Worm (Caenorhabditis elegans) whole organism, L4 larva: ENCODE measurements around the gene F43C11.1.

ENCODE experiments used
- F37D6.2 ChIP-seq: sonication (generic microtip); optimal IDR thresholded peaks from 2 replicates; lab custom pipeline; 2016; ENCODE audit warnings: mild to moderate bottlenecking, missing genetic modification characterization, missing compliant biosample characterization
- F49E8.2 ChIP-seq: sonication (generic microtip); optimal IDR thresholded peaks from 2 replicates; lab custom pipeline; 2016; ENCODE audit warnings: missing compliant biosample characterization, mild to moderate bottlenecking, missing genetic modification characterization, borderline replicate concordance
- T20F7.1 ChIP-seq: fragments of 200-800 bp; sonication (Bioruptor generic); optimal IDR thresholded peaks from 2 replicates; lab custom pipeline; 2018; ENCODE audit warnings: mild to moderate bottlenecking, missing genetic modification characterization, missing compliant biosample characterization
- T26A8.4 ChIP-seq: fragments of 200-800 bp; sonication (Bioruptor generic); IDR thresholded peaks from 2 replicates; pipeline ENCODE4 v1.3.6; 2022; ENCODE audit warnings: missing genetic modification characterization, missing compliant biosample characterization
- Y48G9A.11 ChIP-seq: fragments of 200-800 bp; sonication (Bioruptor generic); IDR thresholded peaks from 2 replicates; pipeline ENCODE4 v1.3.6; 2022; ENCODE audit warnings: missing genetic modification reagents, missing genetic modification characterization, missing compliant biosample characterization
- Y5F2A.4 ChIP-seq: fragments of 200-800 bp; sonication (Bioruptor generic); optimal IDR thresholded peaks from 2 replicates; lab custom pipeline; 2018; ENCODE audit warnings: mild to moderate bottlenecking, missing genetic modification characterization, missing compliant biosample characterization
- ZK337.2 ChIP-seq: fragments of 200-800 bp; sonication (Bioruptor generic); IDR thresholded peaks from 2 replicates; pipeline ENCODE4 v1.3.6; 2022; ENCODE audit warnings: missing genetic modification reagents, missing genetic modification characterization, missing compliant biosample characterization
- aly-2 ChIP-seq: sonication (generic microtip); optimal IDR thresholded peaks from 2 replicates; lab custom pipeline; 2018; ENCODE audit warnings: missing biosample characterization, missing genetic modification characterization
- ama-1 ChIP-seq: fragments of 150-350 bp; optimal IDR thresholded peaks from 2 replicates; lab custom pipeline; 2014; ENCODE audit warnings: inconsistent platforms, mixed read lengths
- ceh-20 ChIP-seq: fragments of 200-800 bp; sonication (Bioruptor generic); IDR thresholded peaks from 2 replicates; pipeline ENCODE4 v1.3.6; 2022; ENCODE audit warnings: missing genetic modification reagents, missing genetic modification characterization, missing compliant biosample characterization
- ceh-82 ChIP-seq: sonication (generic microtip); optimal IDR thresholded peaks from 2 replicates; lab custom pipeline; 2017; ENCODE audit warnings: missing biosample characterization, missing genetic modification characterization
- daf-12 ChIP-seq: fragments of 150-350 bp; optimal IDR thresholded peaks from 2 replicates; lab custom pipeline; 2014; ENCODE audit warnings: missing biosample characterization, missing genetic modification reagents, missing genetic modification characterization
- daf-16 ChIP-seq, 3 experiments: sonication (generic microtip); optimal IDR thresholded peaks; 2 replicates each; lab custom pipeline; 2016 to 2017; ENCODE audit warnings: missing genetic modification characterization in 3 of 3, missing genetic modification reagents in 3 of 3, mild to moderate bottlenecking in 2 of 3, missing compliant biosample characterization in 2 of 3, missing biosample characterization in 1 of 3, moderate library complexity in 1 of 3
- daf-8 ChIP-seq: fragments of 200-800 bp; sonication (Bioruptor generic); IDR thresholded peaks from 2 replicates; pipeline ENCODE4 v1.3.6; 2022; ENCODE audit warnings: missing genetic modification characterization, missing compliant biosample characterization
- dmd-6 ChIP-seq: fragments of 200-800 bp; sonication (Bioruptor generic); IDR thresholded peaks from 2 replicates; pipeline ENCODE4 v1.3.6; 2022; ENCODE audit warnings: missing genetic modification reagents, missing genetic modification characterization, missing compliant biosample characterization
- dmd-8 ChIP-seq: fragments of 200-800 bp; sonication (Bioruptor generic); IDR thresholded peaks from 2 replicates; pipeline ENCODE4 v1.3.6; 2022; ENCODE audit warnings: missing genetic modification characterization, missing compliant biosample characterization
- dve-1 ChIP-seq: sonication (generic microtip); optimal IDR thresholded peaks from 2 replicates; lab custom pipeline; 2017; ENCODE audit warnings: antibody characterized with exemption, mild to moderate bottlenecking, missing genetic modification characterization, missing compliant biosample characterization; ENCODE audit not compliant: insufficient read depth
- fkh-10 ChIP-seq: fragments of 150-350 bp; optimal IDR thresholded peaks from 2 replicates; lab custom pipeline; 2014; ENCODE audit warnings: missing biosample characterization, missing genetic modification reagents, missing genetic modification characterization
- gei-8 ChIP-seq: fragments of 200-800 bp; sonication (Bioruptor generic); optimal IDR thresholded peaks from 2 replicates; lab custom pipeline; 2018; ENCODE audit warnings: mild to moderate bottlenecking, missing genetic modification characterization, missing compliant biosample characterization
- hif-1 ChIP-seq, 2 experiments: sonication (generic microtip); optimal IDR thresholded peaks; 2 replicates each; lab custom pipeline; 2016 to 2017; ENCODE audit warnings: missing compliant biosample characterization in 2 of 2, missing genetic modification characterization in 2 of 2, missing genetic modification reagents in 2 of 2, missing genotype in 2 of 2, mild to moderate bottlenecking in 1 of 2
- hlh-11 ChIP-seq: fragments of 200-800 bp; sonication (Bioruptor generic); optimal IDR thresholded peaks from 2 replicates; lab custom pipeline; 2018; ENCODE audit warnings: mild to moderate bottlenecking, missing genetic modification characterization, missing compliant biosample characterization
- hlh-30 ChIP-seq: sonication (generic microtip); optimal IDR thresholded peaks from 2 replicates; lab custom pipeline; 2017; ENCODE audit warnings: antibody characterized with exemption, mild to moderate bottlenecking, missing genetic modification characterization, missing compliant biosample characterization; ENCODE audit not compliant: insufficient read depth
- hmg-1.1 ChIP-seq: fragments of 200-800 bp; sonication (Bioruptor generic); IDR thresholded peaks from 2 replicates; pipeline ENCODE4 v1.3.6; 2022; ENCODE audit warnings: missing genetic modification reagents, missing genetic modification characterization, missing compliant biosample characterization
- lim-7 ChIP-seq: fragments of 200-800 bp; sonication (Bioruptor generic); IDR thresholded peaks from 2 replicates; pipeline ENCODE4 v1.3.6; 2022; ENCODE audit warnings: missing genetic modification characterization, missing compliant biosample characterization
- lin-15B ChIP-seq: fragments of 150-350 bp; sonication (generic microtip); optimal IDR thresholded peaks from 3 replicates; lab custom pipeline; 2014; ENCODE audit warnings: missing biosample characterization, missing genetic modification characterization
- lin-29 ChIP-seq: fragments of 200-800 bp; sonication (Bioruptor generic); IDR thresholded peaks from 2 replicates; pipeline ENCODE4 v1.3.6; 2022; ENCODE audit warnings: missing genetic modification reagents, missing genetic modification characterization, missing compliant biosample characterization
- lir-3 ChIP-seq: sonication (generic microtip); optimal IDR thresholded peaks from 2 replicates; lab custom pipeline; 2016; ENCODE audit warnings: mild to moderate bottlenecking, missing genetic modification characterization, missing compliant biosample characterization
- lsy-2 ChIP-seq, 2 experiments: fragments of 150-350 bp in 1 of 2; sonication (generic microtip) in 1 of 2; optimal IDR thresholded peaks; 2 replicates each; lab custom pipeline; 2014 to 2017; ENCODE audit warnings: missing biosample characterization in 2 of 2, missing genetic modification characterization in 2 of 2
- mdl-1 ChIP-seq, 2 experiments: fragments of 150-350 bp in 1 of 2; sonication (generic microtip) in 1 of 2; optimal IDR thresholded peaks; 2 replicates each; lab custom pipeline; 2014 to 2017; ENCODE audit warnings: missing biosample characterization in 2 of 2, missing genetic modification characterization in 2 of 2
- mdt-29 ChIP-seq: fragments of 200-800 bp; sonication (Bioruptor generic); IDR thresholded peaks from 2 replicates; pipeline ENCODE4 v1.3.6; 2022; ENCODE audit warnings: missing genetic modification reagents, missing genetic modification characterization, missing compliant biosample characterization
- mes-2 ChIP-seq: sonication (generic microtip); optimal IDR thresholded peaks from 2 replicates; lab custom pipeline; 2016; ENCODE audit warnings: missing genotype, mild to moderate bottlenecking, missing genetic modification characterization, missing compliant biosample characterization; ENCODE audit not compliant: poor library complexity, severe bottlenecking
- mxl-3 ChIP-seq: fragments of 200-800 bp; sonication (Bioruptor generic); optimal IDR thresholded peaks from 2 replicates; lab custom pipeline; 2018; ENCODE audit warnings: mild to moderate bottlenecking, missing genetic modification characterization, missing compliant biosample characterization
- nhr-10 ChIP-seq: fragments of 150-350 bp; optimal IDR thresholded peaks from 2 replicates; lab custom pipeline; 2014; ENCODE audit warnings: missing biosample characterization, missing genetic modification characterization
- nhr-102 ChIP-seq: sonication (generic microtip); optimal IDR thresholded peaks from 2 replicates; lab custom pipeline; 2016; ENCODE audit warnings: mild to moderate bottlenecking, missing genetic modification characterization, moderate library complexity, missing compliant biosample characterization
- nhr-111 ChIP-seq: fragments of 200-800 bp; sonication (Bioruptor generic); optimal IDR thresholded peaks from 2 replicates; lab custom pipeline; 2018; ENCODE audit warnings: mild to moderate bottlenecking, missing genetic modification characterization, missing compliant biosample characterization
- nhr-28 ChIP-seq: fragments of 150-350 bp; optimal IDR thresholded peaks from 2 replicates; lab custom pipeline; 2014; ENCODE audit warnings: missing biosample characterization, missing genetic modification characterization
- nhr-41 ChIP-seq: fragments of 200-800 bp; sonication (Bioruptor generic); IDR thresholded peaks from 2 replicates; pipeline ENCODE4 v1.3.6; 2022; ENCODE audit warnings: missing genetic modification reagents, missing genetic modification characterization, missing compliant biosample characterization
- nhr-77 ChIP-seq: fragments of 150-350 bp; optimal IDR thresholded peaks from 2 replicates; lab custom pipeline; 2014; ENCODE audit warnings: missing biosample characterization, missing genetic modification characterization
- pha-4 ChIP-seq, 2 experiments: fragments of 150-350 bp in 1 of 2; fragments of 200-800 bp in 1 of 2; sonication (Bioruptor generic) in 1 of 2; IDR thresholded peaks in 1 of 2; optimal IDR thresholded peaks in 1 of 2; 2 replicates each; pipeline versions ENCODE4 v1.3.6 to Lab custom; 2014 to 2022; ENCODE audit warnings: missing genetic modification characterization in 2 of 2, missing genetic modification reagents in 2 of 2, missing biosample characterization in 1 of 2, missing compliant biosample characterization in 1 of 2
- php-3 ChIP-seq: fragments of 200-800 bp; sonication (Bioruptor generic); IDR thresholded peaks from 2 replicates; pipeline ENCODE4 v1.3.6; 2022; ENCODE audit warnings: missing genetic modification reagents, missing genetic modification characterization, missing compliant biosample characterization
- pqm-1 ChIP-seq: sonication (generic microtip); optimal IDR thresholded peaks from 2 replicates; lab custom pipeline; 2017; ENCODE audit warnings: missing biosample characterization, missing genetic modification characterization
- rbr-2 ChIP-seq: sonication (generic microtip); optimal IDR thresholded peaks from 2 replicates; lab custom pipeline; 2016; ENCODE audit warnings: missing genotype, missing genetic modification characterization, missing compliant biosample characterization
- unc-130 ChIP-seq: sonication (generic microtip); optimal IDR thresholded peaks from 2 replicates; lab custom pipeline; 2016; ENCODE audit warnings: missing genetic modification reagents, missing genetic modification characterization, missing compliant biosample characterization
- unc-62 ChIP-seq, 3 experiments: fragments of 150-350 bp in 1 of 3; sonication (generic microtip); optimal IDR thresholded peaks in 2 of 3; peaks in 1 of 3; 1 replicate in 1 of 3; 2 replicates in 2 of 3; lab custom pipeline; 2014 to 2017; ENCODE audit warnings: missing biosample characterization in 3 of 3, missing genetic modification characterization in 3 of 3, missing genetic modification reagents in 3 of 3, missing genotype in 1 of 3
- vab-7 ChIP-seq: fragments of 200-800 bp; sonication (Bioruptor generic); IDR thresholded peaks from 2 replicates; pipeline ENCODE4 v1.3.6; 2022; ENCODE audit warnings: missing genetic modification reagents, missing genetic modification characterization, missing compliant biosample characterization
- zag-1 ChIP-seq: fragments of 150-350 bp; optimal IDR thresholded peaks from 2 replicates; lab custom pipeline; 2014; ENCODE audit warnings: missing biosample characterization, missing genetic modification characterization
- zfp-2 ChIP-seq: sonication (generic microtip); optimal IDR thresholded peaks from 2 replicates; lab custom pipeline; 2016; ENCODE audit warnings: mild to moderate bottlenecking, missing genetic modification characterization, missing compliant biosample characterization
- zip-11 ChIP-seq: fragments of 200-800 bp; sonication (Bioruptor generic); IDR thresholded peaks from 2 replicates; pipeline ENCODE4 v1.3.6; 2022; ENCODE audit warnings: missing genetic modification characterization, missing compliant biosample characterization
- ztf-11 ChIP-seq: fragments of 150-350 bp; optimal IDR thresholded peaks from 2 replicates; lab custom pipeline; 2014; ENCODE audit warnings: missing biosample characterization, missing genetic modification characterization

Gene F43C11.1

DNA sequence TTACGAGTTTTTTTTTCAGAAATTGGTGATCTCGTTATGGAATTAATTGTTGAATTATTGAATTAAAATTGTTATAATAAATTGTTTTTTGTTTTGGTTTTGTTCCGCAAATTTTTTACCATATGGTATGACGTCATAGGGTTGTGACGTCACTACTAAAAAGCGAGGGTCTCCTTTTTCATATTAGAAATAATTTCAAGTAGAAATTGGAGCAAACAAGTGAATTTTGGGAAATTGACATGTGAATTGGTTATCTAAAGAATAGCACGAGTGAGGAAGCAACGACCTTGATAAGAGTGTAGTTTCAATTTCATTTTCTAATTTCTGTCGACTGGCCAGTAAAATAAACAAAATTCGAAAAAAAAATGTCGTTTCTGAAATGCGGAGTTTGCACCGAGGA lies 21.3 kb upstream of the F43C11.1 start, which contains the start of gene F43C11.7:
F43C11.7 (plus strand) TSS at position 326 of the 400 bp plus-strand sequence.
- TF ChIP-seq lin-15B (tag; lab: Kevin White, UChicago) (no peak), rbr-2 (tag; lab: Kevin White, UChicago) (no peak), nhr-28 (tag; lab: Kevin White, UChicago) (peak; percentile 82), daf-8 (no peak), zfp-2 (no peak), nhr-41 (no peak), lir-3 (tag; lab: Kevin White, UChicago) (no peak), nhr-102 (tag; lab: Kevin White, UChicago) (no peak), zip-11 (GFP tag; lab: Robert Waterston, UW) (no peak), ztf-11 (no peak), nhr-10 (tag; lab: Kevin White, UChicago) (no peak), T20F7.1 (GFP tag; lab: Kevin White, UChicago) (no peak), ceh-82 (no peak), Y5F2A.4 (GFP tag; lab: Kevin White, UChicago) (no peak), nhr-111 (GFP tag; lab: Kevin White, UChicago) (no peak), dmd-8 (GFP tag; lab: Robert Waterston, UW) (no peak), daf-12 (tag; lab: Kevin White, UChicago) (no peak), unc-130 (GFP tag; lab: Kevin White, UChicago) (no peak), daf-16 (GFP tag; optimal IDR thresholded peaks at IDR 0.05; lab: Kevin White, UChicago) (no peak), daf-16 (tag; optimal IDR thresholded peaks at IDR 0.05; lab: Kevin White, UChicago) (peak; percentile 63), Y48G9A.11 (GFP tag; lab: Robert Waterston, UW) (no peak), zag-1 (no peak), ama-1 (lab: Kevin White, UChicago) (no peak), mes-2 (no peak), lin-29 (no peak), ceh-20 (no peak), lsy-2 (tag; optimal IDR thresholded peaks at IDR 0.05; lab: Kevin White, UChicago) (no peak), fkh-10 (no peak), pha-4 (GFP tag; IDR thresholded peaks at IDR 0.05; lab: Robert Waterston, UW) (no peak), pha-4 (tag; optimal IDR thresholded peaks at IDR 0.05; lab: Kevin White, UChicago) (no peak), hlh-30 (tag; lab: Kevin White, UChicago) (peak; percentile 52), hlh-11 (tag; lab: Kevin White, UChicago) (peak; percentile 58), F49E8.2 (tag; lab: Kevin White, UChicago) (no peak), hif-1 (tag; optimal IDR thresholded peaks at IDR 0.05; lab: Kevin White, UChicago) (no peak), lim-7 (GFP tag; lab: Robert Waterston, UW) (no peak), hmg-1.1 (GFP tag; lab: Robert Waterston, UW) (no peak), mdl-1 (tag; optimal IDR thresholded peaks at IDR 0.05; lab: Kevin White, UChicago) (peak in 1 of 2 experiments; percentile 35), php-3 (GFP tag; lab: Robert Waterston, UW) (0 out of 2 replicates have a peak, but pooled peaks have one; percentile 19), F37D6.2 (no peak), T26A8.4 (no peak), ZK337.2 (GFP tag; lab: Robert Waterston, UW) (no peak), unc-62 (GFP tag; optimal IDR thresholded peaks at IDR 0.05 in 1 of 2; lab: Kevin White, UChicago) (no peak), unc-62 (tag; optimal IDR thresholded peaks at IDR 0.05; lab: Kevin White, UChicago) (no peak), aly-2 (tag; lab: Kevin White, UChicago) (no peak), mxl-3 (no peak), vab-7 (GFP tag; lab: Robert Waterston, UW) (no peak), mdt-29 (GFP tag; lab: Robert Waterston, UW) (no peak), pqm-1 (peak; percentile 80), nhr-77 (tag; lab: Kevin White, UChicago) (peak; percentile 69), dmd-6 (GFP tag; lab: Robert Waterston, UW) (peak; percentile 71), dve-1 (tag; lab: Kevin White, UChicago) (peak; percentile 56), gei-8 (no peak)
